Worm (Caenorhabditis elegans) whole organism, late embryonic: ENCODE data around the gene col-44.

ENCODE experiments used
- fkh-10 ChIP-seq: fragments of 150-350 bp; optimal IDR thresholded peaks from 2 replicates; lab custom pipeline; 2014; ENCODE audit warnings: missing biosample characterization, missing genetic modification reagents, missing genetic modification characterization
- fkh-6 ChIP-seq: sonication (generic microtip); optimal IDR thresholded peaks from 2 replicates; lab custom pipeline; 2016; ENCODE audit warnings: missing genetic modification characterization, missing compliant biosample characterization
- hlh-15 ChIP-seq: sonication (generic microtip); optimal IDR thresholded peaks from 2 replicates; lab custom pipeline; 2016; ENCODE audit warnings: missing genetic modification characterization, missing compliant biosample characterization
- nhr-11 ChIP-seq: fragments of 150-350 bp; optimal IDR thresholded peaks from 2 replicates; lab custom pipeline; 2014; ENCODE audit warnings: missing biosample characterization, missing genetic modification characterization
- tbx-2 ChIP-seq: sonication (generic microtip); optimal IDR thresholded peaks from 2 replicates; lab custom pipeline; 2016; ENCODE audit warnings: missing genetic modification characterization, missing compliant biosample characterization
- unc-3 ChIP-seq, 2 experiments: fragments of 200-800 bp in 1 of 2; sonication (Bioruptor generic) in 1 of 2; sonication (generic microtip) in 1 of 2; conservative IDR thresholded peaks in 1 of 2; optimal IDR thresholded peaks in 1 of 2; 2 replicates each; pipeline versions ENCODE4 v1.3.6 to Lab custom; 2016 to 2022; ENCODE audit warnings: missing compliant biosample characterization in 2 of 2, missing genetic modification characterization in 2 of 2, missing genetic modification reagents in 1 of 2
- zip-5 ChIP-seq: sonication (generic microtip); optimal IDR thresholded peaks from 2 replicates; lab custom pipeline; 2016; ENCODE audit warnings: missing genetic modification characterization, missing compliant biosample characterization

ce11 chrX:13592367-13592766 is 1.1 kb downstream of the col-44 start, which contains the start of gene F54B11.4:
- no peak for TF ChIP-seq zip-5
- TF ChIP-seq nhr-11 (tag; lab: Kevin White, UChicago): no peak
- no peak for TF ChIP-seq hlh-15
- TF ChIP-seq unc-3 (GFP tag; conservative IDR thresholded peaks at IDR 0.05; lab: Robert Waterston, UW): no peak
- TF ChIP-seq unc-3 (tag; optimal IDR thresholded peaks at IDR 0.05; lab: Kevin White, UChicago): no peak
- TF ChIP-seq tbx-2 (tag; lab: Kevin White, UChicago): no peak
- TF ChIP-seq fkh-6 (tag; lab: Kevin White, UChicago): no peak
- no peak for TF ChIP-seq fkh-10 (GFP tag; lab: Kevin White, UChicago)
